Worm (Caenorhabditis elegans) whole organism, mixed stage, embryonic: Measurements from ENCODE around the gene cebp-1.

ENCODE experiments used
- elt-3 ChIP-seq: fragments of 150-350 bp; optimal IDR thresholded peaks from 2 replicates; lab custom pipeline; 2014; ENCODE audit warnings: missing biosample characterization, missing genetic modification characterization
- flh-1 ChIP-seq: fragments of 200-800 bp; sonication (Bioruptor generic); optimal IDR thresholded peaks from 2 replicates; lab custom pipeline; 2018; ENCODE audit warnings: mild to moderate bottlenecking, missing genetic modification characterization, moderate library complexity, missing compliant biosample characterization
- hlh-1 ChIP-seq: fragments of 150-350 bp; optimal IDR thresholded peaks from 2 replicates; lab custom pipeline; 2014; ENCODE audit warnings: missing biosample characterization, missing genetic modification reagents, missing genetic modification characterization
- lsy-2 ChIP-seq: fragments of 150-350 bp; optimal IDR thresholded peaks from 2 replicates; lab custom pipeline; 2014; ENCODE audit warnings: missing biosample characterization, missing genetic modification characterization
- nhr-2 ChIP-seq: fragments of 150-350 bp; optimal IDR thresholded peaks from 2 replicates; lab custom pipeline; 2014; ENCODE audit warnings: missing biosample characterization, missing genetic modification characterization
- nhr-237 ChIP-seq: fragments of 150-350 bp; optimal IDR thresholded peaks from 2 replicates; lab custom pipeline; 2014; ENCODE audit warnings: missing biosample characterization, missing genetic modification characterization
- nhr-76 ChIP-seq: sonication (generic microtip); optimal IDR thresholded peaks from 2 replicates; lab custom pipeline; 2017; ENCODE audit warnings: missing biosample characterization, missing genetic modification characterization
- unc-39 ChIP-seq: fragments of 150-350 bp; optimal IDR thresholded peaks from 2 replicates; lab custom pipeline; 2014; ENCODE audit warnings: missing biosample characterization, missing genetic modification characterization
- unc-62 ChIP-seq: fragments of 150-350 bp; optimal IDR thresholded peaks from 2 replicates; lab custom pipeline; 2014; ENCODE audit warnings: missing biosample characterization, missing genetic modification reagents, missing genetic modification characterization

DNA sequence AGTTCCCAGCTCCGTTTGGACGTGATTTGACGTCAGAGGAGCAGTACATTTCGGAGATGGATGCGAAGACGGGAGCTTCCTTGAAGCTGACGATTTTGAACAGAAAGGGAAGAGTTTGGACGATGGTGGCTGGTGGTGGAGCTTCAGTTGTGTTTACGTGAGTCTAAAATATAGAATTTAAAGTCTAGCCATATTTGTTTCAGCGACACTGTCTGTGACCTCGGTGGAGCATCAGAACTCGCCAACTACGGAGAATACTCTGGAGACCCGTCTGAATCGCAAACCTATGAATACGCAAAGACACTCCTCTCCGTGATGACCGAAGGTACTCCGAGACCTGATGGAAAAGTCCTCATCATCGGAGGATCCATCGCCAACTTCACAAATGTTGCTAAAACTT, 26.9 kb upstream of the cebp-1 start:
- no peak for TF ChIP-seq lsy-2 (tag; lab: Kevin White, UChicago)
- TF ChIP-seq unc-39 (tag; lab: Kevin White, UChicago), result no peak
- no peak for TF ChIP-seq nhr-237
- no peak for TF ChIP-seq elt-3 (tag; lab: Kevin White, UChicago)
- TF ChIP-seq hlh-1 (tag; lab: Kevin White, UChicago), result no peak
- no peak for TF ChIP-seq flh-1 (GFP tag; lab: Kevin White, UChicago)
- no peak for TF ChIP-seq nhr-2 (tag; lab: Kevin White, UChicago)
- TF ChIP-seq unc-62 (GFP tag; lab: Kevin White, UChicago), result no peak
- TF ChIP-seq nhr-76 (tag; lab: Kevin White, UChicago), result no peak
